Worm (Caenorhabditis elegans) whole organism, mixed stage, embryonic: ENCODE measurements around the gene str-47.

Experiments used
- nhr-237 ChIP-seq: fragments of 150-350 bp; optimal IDR thresholded peaks from 2 replicates; lab custom pipeline; 2014; ENCODE audit warnings: missing biosample characterization, missing genetic modification characterization
- unc-62 ChIP-seq: fragments of 150-350 bp; optimal IDR thresholded peaks from 2 replicates; lab custom pipeline; 2014; ENCODE audit warnings: missing biosample characterization, missing genetic modification reagents, missing genetic modification characterization

DNA sequence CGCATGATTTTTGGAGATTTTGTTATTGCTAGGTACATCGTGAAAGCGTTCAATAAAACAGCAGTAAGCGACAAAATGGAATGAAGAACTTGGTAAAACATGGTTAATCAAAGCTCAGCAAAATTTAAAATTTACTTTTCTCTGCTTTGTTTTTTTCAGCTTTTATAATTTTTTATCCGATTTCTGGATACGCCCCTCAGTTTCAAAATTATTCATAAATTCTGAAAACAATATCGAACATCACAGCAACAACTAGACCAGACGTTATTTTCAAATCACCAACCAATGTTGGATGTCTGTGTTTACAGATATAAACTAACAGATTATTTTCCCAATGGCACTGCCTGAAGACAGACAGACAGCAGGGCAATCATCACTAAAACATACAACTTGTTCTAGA is 10.9 kb upstream of the str-47 start, which contains the start of gene srd-31:
- TF ChIP-seq nhr-237 (tag; lab: Kevin White, UChicago) (no peak), unc-62 (GFP tag; lab: Kevin White, UChicago) (no peak)
